Worm (Caenorhabditis elegans): ENCODE data around the gene ced-5.

DNA sequence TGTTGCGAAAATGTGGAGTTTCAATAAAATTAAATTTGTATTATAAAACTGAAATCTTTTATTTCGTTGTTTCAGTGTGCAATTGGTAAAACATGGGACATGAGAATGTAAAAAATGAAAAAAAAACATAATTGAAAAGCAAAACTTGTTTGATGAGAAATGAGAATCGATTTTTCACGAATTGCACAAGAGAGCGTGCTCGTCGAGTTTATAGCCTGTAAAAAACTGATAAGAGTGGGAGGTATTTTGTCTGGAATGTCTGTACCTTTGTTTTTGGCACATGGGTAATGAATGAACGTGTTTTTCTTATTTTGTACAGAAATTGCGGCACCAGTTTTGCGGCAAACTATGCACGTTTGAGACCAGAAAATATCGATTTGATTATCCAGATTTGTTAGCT is 1.3 kb upstream of the ced-5 start:
- TF ChIP-seq madf-9 (GFP tag; conservative IDR thresholded peaks at IDR 0.05), result no peak
- TF ChIP-seq zfp-3 (GFP tag; conservative IDR thresholded peaks at IDR 0.05), result no peak
- TF ChIP-seq ztf-11 (tag; optimal IDR thresholded peaks at IDR 0.05), result no peak
- TF ChIP-seq ceh-82 (tag; optimal IDR thresholded peaks at IDR 0.05), result no peak
- TF ChIP-seq pha-4 (GFP tag; IDR thresholded peaks at IDR 0.05), result no peak
- TF ChIP-seq pha-4 (tag; optimal IDR thresholded peaks at IDR 0.05), result no peak

Data from whole organism, L4 larva.